Worm (Caenorhabditis elegans): Measurements from ENCODE around the gene R11F4.2.

DNA sequence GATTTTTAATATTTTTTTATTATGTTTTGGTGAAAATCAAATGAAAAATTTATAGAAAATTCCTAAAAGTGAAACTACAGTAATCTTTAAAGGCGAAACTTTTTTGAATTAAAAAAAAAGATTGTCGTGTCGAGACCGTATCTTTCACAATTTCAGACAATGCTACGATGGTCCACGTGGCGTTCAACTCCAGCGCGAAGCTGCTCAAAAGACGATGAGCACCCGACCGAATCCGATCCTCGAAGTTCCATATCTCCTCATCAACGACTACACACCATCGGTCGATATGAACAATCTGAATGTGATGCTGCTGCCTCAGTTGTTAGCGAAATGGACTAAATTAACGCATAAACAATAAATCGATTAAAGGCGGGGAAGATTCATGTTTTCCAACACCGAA, 40.2 kb upstream of the R11F4.2 start:
- TF ChIP-seq nhr-76 (tag; optimal IDR thresholded peaks at IDR 0.05) (no peak), blmp-1 (tag; optimal IDR thresholded peaks at IDR 0.05) (no peak), elt-3 (tag; optimal IDR thresholded peaks at IDR 0.05) (no peak), elt-1 (tag; optimal IDR thresholded peaks at IDR 0.05; ENCODE audit: borderline replicate concordance, insufficient read depth) (no peak), snpc-4 (tag; optimal IDR thresholded peaks at IDR 0.05) (no peak), cnd-1 (tag; optimal IDR thresholded peaks at IDR 0.05) (no peak), unc-62 (GFP tag; optimal IDR thresholded peaks at IDR 0.05) (no peak)

All from whole organism, mixed stage, embryonic.